Worm (Caenorhabditis elegans) whole organism, mixed stage, embryonic: ENCODE results near the gene Y38A10A.2.

ENCODE experiments used
- M03D4.4 ChIP-seq: sonication (generic microtip); optimal IDR thresholded peaks from 2 replicates; lab custom pipeline; 2017; ENCODE audit warnings: mild to moderate bottlenecking, missing genetic modification characterization, missing compliant biosample characterization
- bed-3 ChIP-seq: fragments of 200-800 bp; sonication (Bioruptor generic); optimal IDR thresholded peaks from 3 replicates; lab custom pipeline; 2018; ENCODE audit warnings: mild to moderate bottlenecking, missing genetic modification characterization, moderate library complexity, missing compliant biosample characterization
- blmp-1 ChIP-seq: fragments of 150-350 bp; optimal IDR thresholded peaks from 2 replicates; lab custom pipeline; 2014; ENCODE audit warnings: missing biosample characterization, missing genetic modification characterization
- ceh-39 ChIP-seq: fragments of 150-350 bp; optimal IDR thresholded peaks from 2 replicates; lab custom pipeline; 2014; ENCODE audit warnings: missing biosample characterization, missing genetic modification characterization
- ceh-43 ChIP-seq: fragments of 200-800 bp; sonication (Bioruptor generic); optimal IDR thresholded peaks from 2 replicates; lab custom pipeline; 2018; ENCODE audit warnings: mild to moderate bottlenecking, missing genetic modification characterization, moderate library complexity, missing compliant biosample characterization
- ceh-83 ChIP-seq: fragments of 200-800 bp; sonication (Bioruptor generic); optimal IDR thresholded peaks from 2 replicates; lab custom pipeline; 2018; ENCODE audit warnings: mild to moderate bottlenecking, missing genetic modification characterization, missing compliant biosample characterization
- ces-1 ChIP-seq: fragments of 150-350 bp; optimal IDR thresholded peaks from 2 replicates; lab custom pipeline; 2014; ENCODE audit warnings: missing biosample characterization, missing genetic modification reagents, missing genetic modification characterization
- cnd-1 ChIP-seq: fragments of 200-800 bp; sonication (Bioruptor generic); optimal IDR thresholded peaks from 2 replicates; lab custom pipeline; 2018; ENCODE audit warnings: mild to moderate bottlenecking, missing genetic modification characterization, missing compliant biosample characterization
- drap-1 ChIP-seq: fragments of 200-800 bp; sonication (Bioruptor generic); optimal IDR thresholded peaks from 3 replicates; lab custom pipeline; 2018; ENCODE audit warnings: mild to moderate bottlenecking, missing genetic modification characterization, missing compliant biosample characterization
- elt-1 ChIP-seq: sonication (generic microtip); optimal IDR thresholded peaks from 2 replicates; lab custom pipeline; 2017; ENCODE audit warnings: missing genetic modification characterization, mild to moderate bottlenecking, missing compliant biosample characterization, antibody characterized with exemption, moderate library complexity, borderline replicate concordance; ENCODE audit not compliant: insufficient read depth
- elt-3 ChIP-seq: fragments of 150-350 bp; optimal IDR thresholded peaks from 2 replicates; lab custom pipeline; 2014; ENCODE audit warnings: missing biosample characterization, missing genetic modification characterization
- flh-1 ChIP-seq: fragments of 200-800 bp; sonication (Bioruptor generic); optimal IDR thresholded peaks from 2 replicates; lab custom pipeline; 2018; ENCODE audit warnings: mild to moderate bottlenecking, missing genetic modification characterization, moderate library complexity, missing compliant biosample characterization
- ham-2 ChIP-seq: fragments of 200-800 bp; sonication (Bioruptor generic); optimal IDR thresholded peaks from 2 replicates; lab custom pipeline; 2018; ENCODE audit warnings: mild to moderate bottlenecking, missing genetic modification characterization, missing compliant biosample characterization
- hlh-1 ChIP-seq: fragments of 150-350 bp; optimal IDR thresholded peaks from 2 replicates; lab custom pipeline; 2014; ENCODE audit warnings: missing biosample characterization, missing genetic modification reagents, missing genetic modification characterization
- lin-13 ChIP-seq: fragments of 150-350 bp; optimal IDR thresholded peaks from 2 replicates; lab custom pipeline; 2014; ENCODE audit warnings: missing biosample characterization, missing genetic modification characterization
- lsy-2 ChIP-seq: fragments of 150-350 bp; optimal IDR thresholded peaks from 2 replicates; lab custom pipeline; 2014; ENCODE audit warnings: missing biosample characterization, missing genetic modification characterization
- mab-5 ChIP-seq: fragments of 150-350 bp; optimal IDR thresholded peaks from 2 replicates; lab custom pipeline; 2014; ENCODE audit warnings: missing biosample characterization, missing genetic modification characterization
- mep-1 ChIP-seq: fragments of 150-350 bp; optimal IDR thresholded peaks from 2 replicates; lab custom pipeline; 2017; ENCODE audit warnings: missing biosample characterization, missing genetic modification reagents, missing genetic modification characterization, inconsistent platforms
- nhr-2 ChIP-seq: fragments of 150-350 bp; optimal IDR thresholded peaks from 2 replicates; lab custom pipeline; 2014; ENCODE audit warnings: missing biosample characterization, missing genetic modification characterization
- nhr-237 ChIP-seq: fragments of 150-350 bp; optimal IDR thresholded peaks from 2 replicates; lab custom pipeline; 2014; ENCODE audit warnings: missing biosample characterization, missing genetic modification characterization
- nhr-28 ChIP-seq: fragments of 150-350 bp; optimal IDR thresholded peaks from 2 replicates; lab custom pipeline; 2014; ENCODE audit warnings: missing biosample characterization, missing genetic modification characterization
- nhr-76 ChIP-seq: sonication (generic microtip); optimal IDR thresholded peaks from 2 replicates; lab custom pipeline; 2017; ENCODE audit warnings: missing biosample characterization, missing genetic modification characterization
- pha-4 ChIP-seq: fragments of 150-350 bp; optimal IDR thresholded peaks from 2 replicates; lab custom pipeline; 2018; ENCODE audit warnings: missing biosample characterization, missing genetic modification reagents, missing genetic modification characterization
- snpc-4 ChIP-seq: fragments of 150-350 bp; optimal IDR thresholded peaks from 2 replicates; lab custom pipeline; 2014; ENCODE audit warnings: missing biosample characterization, missing genetic modification characterization
- sptf-1 ChIP-seq: sonication (generic microtip); optimal IDR thresholded peaks from 2 replicates; lab custom pipeline; 2017; ENCODE audit warnings: mild to moderate bottlenecking, missing genetic modification characterization, moderate library complexity, missing compliant biosample characterization
- unc-120 ChIP-seq: sonication (generic microtip); optimal IDR thresholded peaks from 2 replicates; lab custom pipeline; 2017; ENCODE audit warnings: missing genetic modification characterization, missing compliant biosample characterization; ENCODE audit not compliant: poor library complexity, severe bottlenecking
- unc-39 ChIP-seq: fragments of 150-350 bp; optimal IDR thresholded peaks from 2 replicates; lab custom pipeline; 2014; ENCODE audit warnings: missing biosample characterization, missing genetic modification characterization
- unc-62 ChIP-seq: fragments of 150-350 bp; optimal IDR thresholded peaks from 2 replicates; lab custom pipeline; 2014; ENCODE audit warnings: missing biosample characterization, missing genetic modification reagents, missing genetic modification characterization
- zip-8 ChIP-seq: fragments of 150-350 bp; optimal IDR thresholded peaks from 2 replicates; lab custom pipeline; 2014; ENCODE audit warnings: missing biosample characterization, missing genetic modification characterization
- ztf-11 ChIP-seq: fragments of 150-350 bp; optimal IDR thresholded peaks from 2 replicates; lab custom pipeline; 2014; ENCODE audit warnings: missing biosample characterization, missing genetic modification characterization

Gene Y38A10A.2

ce11 chrV:6022076-6022475 lies 41.2 kb downstream of the Y38A10A.2 start:
- TF ChIP-seq nhr-28 (tag; lab: Kevin White, UChicago), result no peak
- TF ChIP-seq mep-1 (tag; lab: Kevin White, UChicago), result no peak
- peak; percentile 26 for TF ChIP-seq zip-8 (tag; lab: Kevin White, UChicago)
- TF ChIP-seq nhr-2 (tag; lab: Kevin White, UChicago), result peak; percentile 28
- TF ChIP-seq, all 35 proteins: peak for 2

- TF ChIP-seq unc-120 (tag; lab: Kevin White, UChicago) (peak; percentile 28), hlh-1 (tag; lab: Kevin White, UChicago) (peak; percentile 36), nhr-28 (tag; lab: Kevin White, UChicago) (no peak), lsy-2 (tag; lab: Kevin White, UChicago) (no peak), unc-62 (peak; percentile 94), ceh-43 (GFP tag; lab: Kevin White, UChicago) (no peak)
- TF ChIP-seq, all 35 proteins: peak for 3
Measured at ce11 chrV:6018944-6019450, 44.2 kb downstream of the Y38A10A.2 start, which contains the start of gene picc-1. picc-1 (plus strand) TSS chrV:6018994.

ce11 chrV:6017630-6018029 lies 45.6 kb downstream of the Y38A10A.2 start, which contains the start of the genes rpt-2 and aps-1:
rpt-2 (minus strand) TSS chrV:6017669.
aps-1 (plus strand) TSS chrV:6017970.
- peak; percentile 73 for TF ChIP-seq hlh-1 (tag; lab: Kevin White, UChicago)
- TF ChIP-seq zip-8 (tag; lab: Kevin White, UChicago), result no peak
- TF ChIP-seq ztf-11, result no peak
- TF ChIP-seq drap-1 (GFP tag; lab: Kevin White, UChicago), result no peak
- peak; percentile 24 for TF ChIP-seq ceh-39 (tag; lab: Kevin White, UChicago)
- no peak for TF ChIP-seq bed-3 (GFP tag; lab: Kevin White, UChicago)
- TF ChIP-seq unc-62, result peak; percentile 45
- no peak for TF ChIP-seq blmp-1 (tag; lab: Kevin White, UChicago)
- TF ChIP-seq M03D4.4, result no peak
- peak; percentile 5 for TF ChIP-seq nhr-2 (tag; lab: Kevin White, UChicago)
- TF ChIP-seq elt-1 (tag; lab: Kevin White, UChicago), result no peak
- peak; percentile 66 for TF ChIP-seq lsy-2 (tag; lab: Kevin White, UChicago)
- no peak for TF ChIP-seq unc-39
- peak; percentile 85 for TF ChIP-seq lin-13 (tag; lab: Kevin White, UChicago)
- peak; percentile 57 for TF ChIP-seq nhr-237 (tag; lab: Kevin White, UChicago)
- TF ChIP-seq ceh-83 (GFP tag; lab: Kevin White, UChicago), result no peak
- peak; percentile 64 for TF ChIP-seq ces-1
- TF ChIP-seq mab-5 (tag; lab: Kevin White, UChicago), result peak; percentile 73
- TF ChIP-seq pha-4 (tag; lab: Kevin White, UChicago), result peak; percentile 80
- TF ChIP-seq nhr-76 (tag; lab: Kevin White, UChicago), result no peak
- peak; percentile 84 for TF ChIP-seq mep-1 (tag; lab: Kevin White, UChicago)
- TF ChIP-seq flh-1, result no peak
- TF ChIP-seq elt-3, result no peak
- TF ChIP-seq snpc-4 (tag; lab: Kevin White, UChicago), result no peak

- no peak for TF ChIP-seq sptf-1 (tag; lab: Kevin White, UChicago)
- TF ChIP-seq mep-1 (tag; lab: Kevin White, UChicago), result no peak
- TF ChIP-seq mab-5 (tag; lab: Kevin White, UChicago), result no peak
- TF ChIP-seq, all 35 proteins: peak for 0
Measured at ce11 chrV:6016097-6016496, 47.1 kb downstream of the Y38A10A.2 start.

ce11 chrV:6015546-6016089 lies 47.6 kb downstream of the Y38A10A.2 start:
- TF ChIP-seq ham-2 (GFP tag; lab: Kevin White, UChicago) (no peak), ceh-39 (tag; lab: Kevin White, UChicago) (no peak), flh-1 (no peak), elt-3 (no peak), nhr-237 (tag; lab: Kevin White, UChicago) (no peak), cnd-1 (tag; lab: Kevin White, UChicago) (no peak), ces-1 (no peak)
